Fruit fly (Drosophila melanogaster): ENCODE measurements around the gene Lsp1gamma.

DNA sequence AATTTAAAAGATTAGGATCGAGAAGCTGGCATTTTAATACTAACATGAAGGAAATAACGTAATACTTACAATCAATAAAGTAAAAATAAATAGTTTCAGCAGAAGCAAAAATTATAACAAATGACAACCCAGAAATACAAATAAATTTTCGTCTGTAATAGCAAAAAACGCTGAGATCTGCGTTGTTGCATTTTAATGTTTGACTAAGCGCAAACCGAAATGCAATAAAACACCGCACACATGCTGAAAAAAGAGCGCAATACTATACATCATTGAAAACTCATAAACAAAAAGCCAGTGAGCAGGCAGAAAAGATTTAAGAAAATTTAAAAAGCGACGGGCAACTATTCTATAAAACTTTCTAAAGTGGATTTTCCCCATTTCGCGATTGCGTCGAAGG is 28.6 kb downstream of the Lsp1gamma start:
- no peak for TF ChIP-seq CG6689 (GFP tag; IDR thresholded peaks at IDR 0.05)
- no peak for TF ChIP-seq gem (tag; optimal IDR thresholded peaks at IDR 0.05)
- TF ChIP-seq dm (GFP tag; optimal IDR thresholded peaks at IDR 0.05) = no peak

All from whole organism, embryonic.